Fruit fly (Drosophila melanogaster) whole organism, embryonic: ENCODE measurements around the gene CG15185.

ENCODE experiments used
- Ada2b ChIP-seq: fragments of 200-800 bp; sonication (Bioruptor generic); IDR thresholded peaks from 2 replicates; pipeline ENCODE4 v1.3.6; 2022; ENCODE audit warnings: missing biosample characterization, missing genetic modification characterization
- Adf1 ChIP-seq: fragments of 200-800 bp; sonication (Bioruptor generic); IDR thresholded peaks from 2 replicates; pipeline ENCODE4 v1.3.6; 2022; ENCODE audit warnings: missing biosample characterization, missing genetic modification characterization
- Aef1 ChIP-seq: fragments of 200-800 bp; sonication (Bioruptor generic); IDR thresholded peaks from 3 replicates; pipeline ENCODE4 v1.3.6; 2022; ENCODE audit warnings: missing biosample characterization, missing genetic modification characterization
- CG11695 ChIP-seq: fragments of 200-800 bp; sonication (Bioruptor generic); IDR thresholded peaks from 3 replicates; pipeline ENCODE4 v1.3.6; 2022; ENCODE audit warnings: missing biosample characterization, missing genetic modification characterization
- CG11723 ChIP-seq: fragments of 200-800 bp; sonication (Bioruptor generic); optimal IDR thresholded peaks from 2 replicates; lab custom pipeline; 2017; ENCODE audit warnings: missing biosample characterization, mild to moderate bottlenecking, missing genetic modification characterization
- CG12391 ChIP-seq: fragments of 200-800 bp; sonication (Bioruptor generic); optimal IDR thresholded peaks from 3 replicates; lab custom pipeline; 2018; ENCODE audit warnings: missing biosample characterization, mild to moderate bottlenecking, missing genetic modification characterization, moderate library complexity
- CG12744 ChIP-seq: fragments of 200-800 bp; sonication (Bioruptor generic); optimal IDR thresholded peaks from 2 replicates; lab custom pipeline; 2016; ENCODE audit warnings: missing biosample characterization, missing genetic modification characterization
- CG14050 ChIP-seq: fragments of 200-800 bp; sonication (Bioruptor generic); IDR thresholded peaks from 3 replicates; pipeline ENCODE4 v1.3.6; 2022; ENCODE audit warnings: missing biosample characterization, missing genetic modification characterization
- CG14667 ChIP-seq: fragments of 200-800 bp; sonication (Bioruptor generic); IDR thresholded peaks from 2 replicates; pipeline ENCODE4 v1.3.6; 2022; ENCODE audit warnings: missing biosample characterization, missing genetic modification characterization
- CG14710 ChIP-seq: fragments of 200-800 bp; sonication (Bioruptor generic); optimal IDR thresholded peaks from 3 replicates; lab custom pipeline; 2019; ENCODE audit warnings: missing biosample characterization, mild to moderate bottlenecking, missing genetic modification characterization, moderate library complexity
- CG14860 ChIP-seq: fragments of 200-800 bp; sonication (Bioruptor generic); IDR thresholded peaks from 3 replicates; pipeline ENCODE4 v1.3.6; 2022; ENCODE audit warnings: missing biosample characterization, missing genetic modification characterization; ENCODE audit not compliant: partially characterized antibody
- CG15514 ChIP-seq: fragments of 200-800 bp; sonication (Bioruptor generic); optimal IDR thresholded peaks from 3 replicates; lab custom pipeline; 2017; ENCODE audit warnings: missing biosample characterization, missing genetic modification characterization, mild to moderate bottlenecking, moderate library complexity, missing genetic modification reagents
- CG1647 ChIP-seq: fragments of 200-800 bp; sonication (Bioruptor generic); optimal IDR thresholded peaks from 3 replicates; lab custom pipeline; 2016; ENCODE audit warnings: missing biosample characterization, missing genetic modification characterization
- CG16779 ChIP-seq: fragments of 200-800 bp; sonication (Bioruptor generic); IDR thresholded peaks from 2 replicates; pipeline ENCODE4 v1.3.6; 2022; ENCODE audit warnings: missing biosample characterization, missing genetic modification characterization
- CG17568 ChIP-seq: fragments of 200-800 bp; sonication (Bioruptor generic); optimal IDR thresholded peaks from 2 replicates; lab custom pipeline; 2018; ENCODE audit warnings: missing biosample characterization, mild to moderate bottlenecking, missing genetic modification characterization, moderate library complexity
- CG17829 ChIP-seq: fragments of 200-800 bp; optimal IDR thresholded peaks from 2 replicates; lab custom pipeline; 2019; ENCODE audit warnings: missing biosample characterization, mild to moderate bottlenecking, missing genetic modification characterization, moderate library complexity
- CG1792 ChIP-seq: fragments of 200-800 bp; sonication (Bioruptor generic); optimal IDR thresholded peaks from 2 replicates; lab custom pipeline; 2016; ENCODE audit warnings: missing biosample characterization, missing genetic modification characterization
- CG1832 ChIP-seq: fragments of 200-800 bp; sonication (Bioruptor generic); optimal IDR thresholded peaks from 2 replicates; lab custom pipeline; 2017; ENCODE audit warnings: missing biosample characterization, mild to moderate bottlenecking, missing genetic modification characterization, inconsistent platforms
- CG31388 ChIP-seq: fragments of 200-800 bp; sonication (Bioruptor generic); optimal IDR thresholded peaks from 2 replicates; lab custom pipeline; 2016; ENCODE audit warnings: missing biosample characterization, missing genetic modification characterization
- CG32767 ChIP-seq: fragments of 200-800 bp; sonication (Bioruptor generic); IDR thresholded peaks from 2 replicates; pipeline ENCODE4 v1.3.6; 2022; ENCODE audit warnings: missing biosample characterization, missing genetic modification characterization
- CG3281 ChIP-seq: fragments of 200-800 bp; sonication (Bioruptor generic); optimal IDR thresholded peaks from 3 replicates; lab custom pipeline; 2017; ENCODE audit warnings: missing biosample characterization, mild to moderate bottlenecking, missing genetic modification characterization
- CG3407 ChIP-seq: fragments of 200-800 bp; sonication (Bioruptor generic); optimal IDR thresholded peaks from 2 replicates; lab custom pipeline; 2018; ENCODE audit warnings: missing biosample characterization, mild to moderate bottlenecking, missing genetic modification characterization
- CG3995 ChIP-seq: fragments of 200-800 bp; sonication (Bioruptor generic); optimal IDR thresholded peaks from 3 replicates; lab custom pipeline; 2016; ENCODE audit warnings: missing biosample characterization, missing genetic modification characterization
- CG4282 ChIP-seq: fragments of 200-800 bp; sonication (Bioruptor generic); optimal IDR thresholded peaks from 2 replicates; lab custom pipeline; 2016; ENCODE audit warnings: missing biosample characterization, missing genetic modification characterization
- CG4360 ChIP-seq: fragments of 200-800 bp; sonication (Bioruptor generic); IDR thresholded peaks from 2 replicates; pipeline ENCODE4 v1.3.6; 2022; ENCODE audit warnings: missing biosample characterization, missing genetic modification characterization
- CG7357 ChIP-seq: fragments of 200-800 bp; sonication (Bioruptor generic); IDR thresholded peaks from 3 replicates; pipeline ENCODE4 v1.3.6; 2022; ENCODE audit warnings: missing biosample characterization, missing genetic modification characterization
- CG7786 ChIP-seq: fragments of 200-800 bp; sonication (Bioruptor generic); optimal IDR thresholded peaks from 2 replicates; lab custom pipeline; 2016; ENCODE audit warnings: missing biosample characterization, missing genetic modification characterization
- CG9437 ChIP-seq: fragments of 200-800 bp; sonication (Bioruptor generic); optimal IDR thresholded peaks from 2 replicates; lab custom pipeline; 2018; ENCODE audit warnings: missing biosample characterization, mild to moderate bottlenecking, missing genetic modification characterization
- CG9817 ChIP-seq: fragments of 200-800 bp; sonication (Bioruptor generic); optimal IDR thresholded peaks from 2 replicates; lab custom pipeline; 2018; ENCODE audit warnings: missing biosample characterization, mild to moderate bottlenecking, missing genetic modification characterization, moderate library complexity
- Gug ChIP-seq: fragments of 200-800 bp; sonication (Bioruptor generic); IDR thresholded peaks from 4 replicates; pipeline ENCODE4 v1.3.6; 2022; ENCODE audit warnings: missing biosample characterization, missing genetic modification characterization
- Hey ChIP-seq: fragments of 200-800 bp; sonication (Bioruptor generic); optimal IDR thresholded peaks from 3 replicates; lab custom pipeline; 2018; ENCODE audit warnings: missing biosample characterization, mild to moderate bottlenecking, missing genetic modification characterization
- HmgZ ChIP-seq: fragments of 200-800 bp; sonication (Bioruptor generic); optimal IDR thresholded peaks from 2 replicates; lab custom pipeline; 2018; ENCODE audit warnings: missing biosample characterization, mild to moderate bottlenecking, missing genetic modification characterization
- Hsf ChIP-seq: fragments of 200-800 bp; sonication (Bioruptor generic); optimal IDR thresholded peaks from 3 replicates; lab custom pipeline; 2016; ENCODE audit warnings: missing biosample characterization, missing genetic modification characterization
- MTF-1 ChIP-seq: fragments of 200-800 bp; sonication (Bioruptor generic); optimal IDR thresholded peaks from 2 replicates; lab custom pipeline; 2018; ENCODE audit warnings: missing biosample characterization, mild to moderate bottlenecking, missing genetic modification characterization, borderline replicate concordance
- Meics ChIP-seq: fragments of 200-800 bp; sonication (Bioruptor generic); optimal IDR thresholded peaks from 2 replicates; lab custom pipeline; 2017; ENCODE audit warnings: missing biosample characterization, mild to moderate bottlenecking, missing genetic modification characterization
- Mes4 ChIP-seq: fragments of 200-800 bp; sonication (Bioruptor generic); optimal IDR thresholded peaks from 2 replicates; lab custom pipeline; 2016; ENCODE audit warnings: missing biosample characterization, missing genetic modification characterization
- Oli ChIP-seq: fragments of 200-800 bp; sonication (Bioruptor generic); optimal IDR thresholded peaks from 2 replicates; lab custom pipeline; 2018; ENCODE audit warnings: missing biosample characterization, mild to moderate bottlenecking, missing genetic modification characterization, moderate library complexity
- Rx ChIP-seq: fragments of 200-800 bp; sonication (Bioruptor generic); IDR thresholded peaks from 2 replicates; pipeline ENCODE4 v1.3.6; 2022; ENCODE audit warnings: missing biosample characterization, missing genetic modification characterization
- Trl ChIP-seq, 3 experiments: fragments of >200 bp in 2 of 3; fragments of 200-800 bp in 1 of 3; sonication (Bioruptor generic) in 1 of 3; optimal IDR thresholded peaks; 2 replicates in 1 of 3; 3 replicates in 2 of 3; lab custom pipeline; 2016 to 2017; ENCODE audit warnings: missing biosample characterization in 1 of 3, missing genetic modification characterization in 1 of 3
- cad ChIP-seq: fragments of >200 bp; optimal IDR thresholded peaks from 2 replicates; lab custom pipeline; 2017; ENCODE audit warnings: missing biosample characterization, missing genetic modification characterization
- en ChIP-seq: fragments of 200-800 bp; sonication (Bioruptor generic); optimal IDR thresholded peaks from 2 replicates; lab custom pipeline; 2016; ENCODE audit warnings: missing biosample characterization, missing genetic modification characterization
- fd96Cb ChIP-seq: fragments of 200-800 bp; sonication (Bioruptor generic); optimal IDR thresholded peaks from 2 replicates; lab custom pipeline; 2018; ENCODE audit warnings: missing biosample characterization, mild to moderate bottlenecking, missing genetic modification characterization, moderate library complexity
- ham ChIP-seq: fragments of 200-800 bp; sonication (Bioruptor generic); IDR thresholded peaks from 2 replicates; pipeline ENCODE4 v1.3.6; 2022; ENCODE audit warnings: missing biosample characterization, missing genetic modification characterization
- lov ChIP-seq, 2 experiments: fragments of 200-800 bp in 1 of 2; fragments of >200 bp in 1 of 2; sonication (Bioruptor generic) in 1 of 2; IDR thresholded peaks in 1 of 2; optimal IDR thresholded peaks in 1 of 2; 2 replicates in 1 of 2; 3 replicates in 1 of 2; pipeline versions ENCODE4 v1.3.6 to Lab custom; 2017 to 2022; ENCODE audit warnings: missing biosample characterization in 1 of 2, missing genetic modification characterization in 1 of 2
- nau ChIP-seq: fragments of 200-800 bp; sonication (Bioruptor generic); optimal IDR thresholded peaks from 3 replicates; lab custom pipeline; 2017; ENCODE audit warnings: missing biosample characterization, mild to moderate bottlenecking, missing genetic modification characterization, missing genetic modification reagents
- salm ChIP-seq: fragments of 200-800 bp; sonication (Bioruptor generic); optimal IDR thresholded peaks from 2 replicates; lab custom pipeline; 2018; ENCODE audit warnings: missing biosample characterization, mild to moderate bottlenecking, missing genetic modification characterization
- sim ChIP-seq: fragments of 200-800 bp; sonication (Bioruptor generic); IDR thresholded peaks from 2 replicates; pipeline ENCODE4 v1.3.6; 2022; ENCODE audit warnings: missing biosample characterization, missing genetic modification characterization
- sima ChIP-seq: fragments of 200-800 bp; sonication (Bioruptor generic); optimal IDR thresholded peaks from 2 replicates; lab custom pipeline; 2016; ENCODE audit warnings: missing biosample characterization, missing genetic modification characterization
- ttk ChIP-seq: fragments of 200-800 bp; sonication (Bioruptor generic); IDR thresholded peaks from 2 replicates; pipeline ENCODE4 v2.1.2; 2022; ENCODE audit warnings: missing biosample characterization, missing genetic modification characterization
- vvl ChIP-seq: fragments of 200-800 bp; sonication (Bioruptor generic); IDR thresholded peaks from 2 replicates; pipeline ENCODE4 v1.3.6; 2022; ENCODE audit warnings: missing biosample characterization, missing genetic modification characterization
- z ChIP-seq: fragments of 200-800 bp; sonication (Bioruptor generic); IDR thresholded peaks from 3 replicates; pipeline ENCODE4 v1.3.6; 2022; ENCODE audit warnings: missing biosample characterization, missing genetic modification characterization

The CG15185 gene

DNA sequence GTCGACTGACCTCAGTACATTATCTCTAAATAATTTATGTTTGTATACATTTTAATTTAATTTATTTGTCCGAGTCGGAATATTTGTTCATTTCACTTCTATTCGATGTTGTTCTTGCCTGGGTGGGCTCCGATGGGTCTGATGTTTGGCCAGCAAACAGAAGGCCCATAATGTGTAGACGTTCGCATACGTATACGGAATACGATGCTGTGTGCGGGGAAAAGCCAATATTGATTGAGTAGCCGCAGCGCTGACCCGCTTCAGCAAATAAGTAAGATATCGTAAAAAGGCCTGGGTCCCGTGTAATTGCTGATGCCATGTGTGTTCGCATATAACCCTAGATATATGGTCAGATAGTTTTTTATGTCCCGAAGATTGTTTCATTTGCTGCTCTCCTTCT is 22.9 kb upstream of the CG15185 start (continued):
- TF ChIP-seq CG3407 (peak; percentile 83), vvl (GFP tag; lab: Robert Waterston, UW) (no peak; the same call in 1 of the 2 replicates), Trl (optimal IDR thresholded peaks at IDR 0.05; lab: Kevin White, UChicago) (no peak), Trl (GFP tag; optimal IDR thresholded peaks at IDR 0.05; lab: Kevin White, UChicago) (peak; percentile 70), CG14667 (no peak), CG14710 (no peak), CG17568 (GFP tag; lab: Kevin White, UChicago) (peak; percentile 72), lov (optimal IDR thresholded peaks at IDR 0.05; lab: Kevin White, UChicago) (no peak), lov (GFP tag; IDR thresholded peaks at IDR 0.05; lab: Robert Waterston, UW) (0 out of 3 replicates have a peak, but pooled peaks have one; percentile 52), MTF-1 (GFP tag; lab: Kevin White, UChicago) (peak; percentile 72), CG7786 (GFP tag; lab: Kevin White, UChicago) (no peak), Meics (GFP tag; lab: Kevin White, UChicago) (peak; percentile 24), CG1647 (no peak), CG9437 (GFP tag; lab: Kevin White, UChicago) (no peak), CG3995 (GFP tag; lab: Kevin White, UChicago) (no peak), HmgZ (tag; lab: Kevin White, UChicago) (peak; percentile 7), CG14050 (GFP tag; lab: Robert Waterston, UW) (no peak), CG4282 (GFP tag; lab: Kevin White, UChicago) (no peak), CG7357 (GFP tag; lab: Robert Waterston, UW) (no peak), CG14860 (no peak), Rx (GFP tag; lab: Robert Waterston, UW) (no peak), Adf1 (GFP tag; lab: Robert Waterston, UW) (no peak), Mes4 (GFP tag; lab: Kevin White, UChicago) (peak; percentile 47), Ada2b (GFP tag; lab: Robert Waterston, UW) (no peak), CG4360 (GFP tag; lab: Robert Waterston, UW) (0 out of 2 replicates have a peak, but pooled peaks have one; percentile 38), CG11695 (GFP tag; lab: Robert Waterston, UW) (no peak), CG1792 (peak; percentile 59), CG3281 (peak; percentile 23), CG12744 (GFP tag; lab: Kevin White, UChicago) (no peak), nau (GFP tag; lab: Kevin White, UChicago) (peak; percentile 13), CG9817 (tag; lab: Kevin White, UChicago) (no peak), CG16779 (no peak), CG32767 (GFP tag; lab: Robert Waterston, UW) (no peak), Gug (GFP tag; lab: Robert Waterston, UW) (no peak), z (GFP tag; lab: Robert Waterston, UW) (no peak), Oli (tag; lab: Kevin White, UChicago) (peak; percentile 14), sima (GFP tag; lab: Kevin White, UChicago) (no peak), Aef1 (GFP tag; lab: Robert Waterston, UW) (no peak), fd96Cb (peak; percentile 39), CG1832 (no peak), Hey (no peak), CG12391 (no peak), CG15514 (GFP tag; lab: Kevin White, UChicago) (no peak), cad (GFP tag; lab: Kevin White, UChicago) (no peak), CG17829 (tag; lab: Kevin White, UChicago) (no peak), ham (no peak), CG11723 (peak; percentile 50), Hsf (GFP tag; lab: Kevin White, UChicago) (peak; percentile 40), sim (peak; percentile 8; the same call in 1 of the 2 replicates), CG31388 (no peak), en (GFP tag; lab: Kevin White, UChicago) (no peak), salm (tag; lab: Kevin White, UChicago) (no peak), ttk (no peak)
